Worm (Caenorhabditis elegans) whole organism, L4 larva: ENCODE measurements around the gene Y49F6B.20.

ENCODE experiments used
- F49E8.2 ChIP-seq: sonication (generic microtip); optimal IDR thresholded peaks from 2 replicates; lab custom pipeline; 2016; ENCODE audit warnings: missing compliant biosample characterization, mild to moderate bottlenecking, missing genetic modification characterization, borderline replicate concordance
- arid-1 ChIP-seq: fragments of 200-800 bp; sonication (Bioruptor generic); conservative IDR thresholded peaks from 2 replicates; pipeline ENCODE4 v1.3.6; 2022; ENCODE audit warnings: missing genetic modification reagents, missing genetic modification characterization, missing compliant biosample characterization
- duxl-1 ChIP-seq: sonication (generic microtip); optimal IDR thresholded peaks from 2 replicates; lab custom pipeline; 2016; ENCODE audit warnings: mild to moderate bottlenecking, missing genetic modification characterization, moderate library complexity, missing compliant biosample characterization; ENCODE audit not compliant: poor library complexity
- dve-1 ChIP-seq: sonication (generic microtip); optimal IDR thresholded peaks from 2 replicates; lab custom pipeline; 2017; ENCODE audit warnings: antibody characterized with exemption, mild to moderate bottlenecking, missing genetic modification characterization, missing compliant biosample characterization; ENCODE audit not compliant: insufficient read depth
- lin-15B ChIP-seq: fragments of 150-350 bp; sonication (generic microtip); optimal IDR thresholded peaks from 3 replicates; lab custom pipeline; 2014; ENCODE audit warnings: missing biosample characterization, missing genetic modification characterization
- nhr-237 ChIP-seq: sonication (generic microtip); optimal IDR thresholded peaks from 2 replicates; lab custom pipeline; 2017; ENCODE audit warnings: missing biosample characterization, missing genetic modification characterization
- nhr-41 ChIP-seq: fragments of 200-800 bp; sonication (Bioruptor generic); IDR thresholded peaks from 2 replicates; pipeline ENCODE4 v1.3.6; 2022; ENCODE audit warnings: missing genetic modification reagents, missing genetic modification characterization, missing compliant biosample characterization
- nhr-77 ChIP-seq: fragments of 150-350 bp; optimal IDR thresholded peaks from 2 replicates; lab custom pipeline; 2014; ENCODE audit warnings: missing biosample characterization, missing genetic modification characterization
- pha-4 ChIP-seq, 2 experiments: fragments of 150-350 bp in 1 of 2; fragments of 200-800 bp in 1 of 2; sonication (Bioruptor generic) in 1 of 2; IDR thresholded peaks in 1 of 2; optimal IDR thresholded peaks in 1 of 2; 2 replicates each; pipeline versions ENCODE4 v1.3.6 to Lab custom; 2014 to 2022; ENCODE audit warnings: missing genetic modification characterization in 2 of 2, missing genetic modification reagents in 2 of 2, missing biosample characterization in 1 of 2, missing compliant biosample characterization in 1 of 2
- snpc-4 ChIP-seq: fragments of 150-350 bp; optimal IDR thresholded peaks from 2 replicates; lab custom pipeline; 2014; ENCODE audit warnings: missing biosample characterization, missing genetic modification characterization
- unc-62 ChIP-seq, 3 experiments: fragments of 150-350 bp in 1 of 3; sonication (generic microtip); optimal IDR thresholded peaks in 2 of 3; peaks in 1 of 3; 1 replicate in 1 of 3; 2 replicates in 2 of 3; lab custom pipeline; 2014 to 2017; ENCODE audit warnings: missing biosample characterization in 3 of 3, missing genetic modification characterization in 3 of 3, missing genetic modification reagents in 3 of 3, missing genotype in 1 of 3
- zip-11 ChIP-seq: fragments of 200-800 bp; sonication (Bioruptor generic); IDR thresholded peaks from 2 replicates; pipeline ENCODE4 v1.3.6; 2022; ENCODE audit warnings: missing genetic modification characterization, missing compliant biosample characterization

- TF ChIP-seq F49E8.2 (tag; lab: Kevin White, UChicago) (no peak), lin-15B (no peak), nhr-237 (tag; lab: Kevin White, UChicago) (no peak), nhr-41 (GFP tag; lab: Robert Waterston, UW) (no peak), unc-62 (GFP tag; optimal IDR thresholded peaks at IDR 0.05 in 1 of 2; lab: Kevin White, UChicago) (no peak), unc-62 (tag; optimal IDR thresholded peaks at IDR 0.05; lab: Kevin White, UChicago) (no peak), snpc-4 (tag; lab: Kevin White, UChicago) (no peak), pha-4 (GFP tag; IDR thresholded peaks at IDR 0.05; lab: Robert Waterston, UW) (no peak), pha-4 (tag; optimal IDR thresholded peaks at IDR 0.05; lab: Kevin White, UChicago) (no peak), arid-1 (no peak), duxl-1 (tag; lab: Kevin White, UChicago) (no peak), zip-11 (no peak), dve-1 (no peak), nhr-77 (tag; lab: Kevin White, UChicago) (no peak)
Observed at ce11 chrII:3499386-3499785, 28.9 kb upstream of the Y49F6B.20 start, which contains the start of gene Y49F6B.9.
